Worm (Caenorhabditis elegans) whole organism, young adult: ENCODE data around the gene nse-4.
A peak's percentile ranks its signal among the peaks of the same experiment; 100 is the strongest.

Source experiments
- B0019.2 ChIP-seq: fragments of 200-800 bp; sonication (Bioruptor generic); conservative IDR thresholded peaks from 2 replicates; pipeline ENCODE4 v1.3.6; 2022; ENCODE audit warnings: missing genetic modification reagents, missing genetic modification characterization, missing compliant biosample characterization
- C06A6.2 ChIP-seq: fragments of 200-800 bp; sonication (Bioruptor generic); conservative IDR thresholded peaks from 2 replicates; pipeline ENCODE4 v1.3.6; 2022; ENCODE audit warnings: missing genetic modification characterization, missing compliant biosample characterization
- F10E7.11 ChIP-seq: sonication (generic microtip); optimal IDR thresholded peaks from 2 replicates; lab custom pipeline; 2017; ENCODE audit warnings: mild to moderate bottlenecking, missing genetic modification characterization, moderate library complexity, missing compliant biosample characterization
- F23B12.7 ChIP-seq: sonication (generic microtip); optimal IDR thresholded peaks from 2 replicates; lab custom pipeline; 2017; ENCODE audit warnings: missing genetic modification characterization, mild to moderate bottlenecking, missing compliant biosample characterization, antibody characterized with exemption, moderate library complexity; ENCODE audit not compliant: insufficient read depth
- F33H1.4 ChIP-seq: fragments of 200-800 bp; sonication (Bioruptor generic); IDR thresholded peaks from 2 replicates; pipeline ENCODE4 v1.3.6; 2022; ENCODE audit warnings: missing genetic modification reagents, missing genetic modification characterization, missing compliant biosample characterization
- F49E8.2 ChIP-seq: sonication (generic microtip); optimal IDR thresholded peaks from 3 replicates; lab custom pipeline; 2017; ENCODE audit warnings: missing genetic modification characterization, mild to moderate bottlenecking, missing compliant biosample characterization, antibody characterized with exemption, moderate library complexity; ENCODE audit not compliant: insufficient read depth
- Y56A3A.18 ChIP-seq: fragments of 200-800 bp; sonication (Bioruptor generic); IDR thresholded peaks from 2 replicates; pipeline ENCODE4 v1.3.6; 2022; ENCODE audit warnings: missing genetic modification reagents, missing genetic modification characterization, missing compliant biosample characterization
- Y79H2A.3 ChIP-seq: fragments of 200-800 bp; sonication (Bioruptor generic); conservative IDR thresholded peaks from 2 replicates; pipeline ENCODE4 v1.3.6; 2022; ENCODE audit warnings: missing genetic modification reagents, missing genetic modification characterization, missing compliant biosample characterization
- attf-3 ChIP-seq: fragments of 200-800 bp; sonication (Bioruptor generic); conservative IDR thresholded peaks from 2 replicates; pipeline ENCODE4 v1.3.6; 2022; ENCODE audit warnings: missing genetic modification reagents, missing genetic modification characterization, missing compliant biosample characterization
- attf-5 ChIP-seq: fragments of 200-800 bp; sonication (Bioruptor generic); optimal IDR thresholded peaks from 2 replicates; lab custom pipeline; 2018; ENCODE audit warnings: mild to moderate bottlenecking, missing genetic modification characterization, missing compliant biosample characterization
- ceh-27 ChIP-seq: fragments of 200-800 bp; sonication (Bioruptor generic); optimal IDR thresholded peaks from 2 replicates; lab custom pipeline; 2018; ENCODE audit warnings: mild to moderate bottlenecking, missing genetic modification characterization, moderate library complexity, missing compliant biosample characterization
- die-1 ChIP-seq: sonication (generic microtip); optimal IDR thresholded peaks from 2 replicates; lab custom pipeline; 2016; ENCODE audit warnings: missing genotype, mild to moderate bottlenecking, missing genetic modification characterization, missing compliant biosample characterization
- dox-1 ChIP-seq: fragments of 200-800 bp; sonication (Bioruptor generic); IDR thresholded peaks from 2 replicates; pipeline ENCODE4 v1.3.6; 2022; ENCODE audit warnings: missing genetic modification reagents, missing genetic modification characterization, missing compliant biosample characterization
- dpff-1 ChIP-seq: sonication (generic microtip); optimal IDR thresholded peaks from 2 replicates; lab custom pipeline; 2017; ENCODE audit warnings: mild to moderate bottlenecking, missing genetic modification characterization, missing compliant biosample characterization
- dpl-1 ChIP-seq: fragments of 150-350 bp; optimal IDR thresholded peaks from 2 replicates; lab custom pipeline; 2014; ENCODE audit warnings: missing biosample characterization, missing genetic modification reagents, missing genetic modification characterization
- ekl-4 ChIP-seq: fragments of 200-800 bp; sonication (Bioruptor generic); IDR thresholded peaks from 2 replicates; pipeline ENCODE4 v1.3.6; 2022; ENCODE audit warnings: missing genetic modification reagents, missing genetic modification characterization, missing compliant biosample characterization
- ets-4 ChIP-seq: fragments of 200-800 bp; sonication (Bioruptor generic); optimal IDR thresholded peaks from 2 replicates; lab custom pipeline; 2018; ENCODE audit warnings: mild to moderate bottlenecking, missing genetic modification characterization, missing compliant biosample characterization
- fkh-3 ChIP-seq: sonication (generic microtip); optimal IDR thresholded peaks from 2 replicates; lab custom pipeline; 2016; ENCODE audit warnings: mild to moderate bottlenecking, missing genetic modification characterization, missing compliant biosample characterization
- hlh-12 ChIP-seq: sonication (generic microtip); optimal IDR thresholded peaks from 2 replicates; lab custom pipeline; 2016; ENCODE audit warnings: missing genetic modification characterization, missing compliant biosample characterization
- hmg-1.2 ChIP-seq: fragments of 200-800 bp; sonication (Bioruptor generic); IDR thresholded peaks from 2 replicates; pipeline ENCODE4 v1.3.6; 2022; ENCODE audit warnings: missing genetic modification reagents, missing genetic modification characterization, missing compliant biosample characterization
- hsf-1 ChIP-seq: fragments of 200-800 bp; sonication (Bioruptor generic); IDR thresholded peaks from 2 replicates; pipeline ENCODE4 v1.3.6; 2022; ENCODE audit warnings: missing genetic modification reagents, missing genetic modification characterization, missing compliant biosample characterization
- lag-1 ChIP-seq: fragments of 200-800 bp; sonication (Bioruptor generic); IDR thresholded peaks from 2 replicates; pipeline ENCODE4 v1.3.6; 2022; ENCODE audit warnings: missing genetic modification reagents, missing genetic modification characterization, missing compliant biosample characterization
- lin-26 ChIP-seq: fragments of 200-800 bp; sonication (Bioruptor generic); IDR thresholded peaks from 2 replicates; pipeline ENCODE4 v1.3.6; 2022; ENCODE audit warnings: missing genetic modification reagents, missing genetic modification characterization, missing compliant biosample characterization
- lin-40 ChIP-seq: sonication (generic microtip); optimal IDR thresholded peaks from 2 replicates; lab custom pipeline; 2016; ENCODE audit warnings: missing genetic modification characterization, mild to moderate bottlenecking, missing compliant biosample characterization, missing genotype, missing genetic modification reagents
- lin-54 ChIP-seq: fragments of 200-800 bp; sonication (Bioruptor generic); optimal IDR thresholded peaks from 2 replicates; lab custom pipeline; 2018; ENCODE audit warnings: mild to moderate bottlenecking, missing genetic modification characterization, missing compliant biosample characterization
- lsl-1 ChIP-seq: fragments of 200-800 bp; sonication (Bioruptor generic); optimal IDR thresholded peaks from 2 replicates; lab custom pipeline; 2018; ENCODE audit warnings: mild to moderate bottlenecking, missing genetic modification characterization, moderate library complexity, missing compliant biosample characterization
- mcd-1 ChIP-seq: fragments of 200-800 bp; sonication (Bioruptor generic); IDR thresholded peaks from 2 replicates; pipeline ENCODE4 v1.3.6; 2022; ENCODE audit warnings: missing genetic modification reagents, missing genetic modification characterization, missing compliant biosample characterization
- nhr-80 ChIP-seq: sonication (generic microtip); optimal IDR thresholded peaks from 2 replicates; lab custom pipeline; 2016; ENCODE audit warnings: missing genetic modification characterization, missing compliant biosample characterization
- pbrm-1 ChIP-seq: fragments of 200-800 bp; sonication (Bioruptor generic); IDR thresholded peaks from 2 replicates; pipeline ENCODE4 v1.3.6; 2022; ENCODE audit warnings: missing genetic modification reagents, missing genetic modification characterization, missing compliant biosample characterization
- pha-4 ChIP-seq: fragments of 150-350 bp; sonication (generic microtip); optimal IDR thresholded peaks from 2 replicates; lab custom pipeline; 2014; ENCODE audit warnings: missing biosample characterization, missing genetic modification reagents, missing genetic modification characterization
- rcor-1 ChIP-seq: fragments of 200-800 bp; sonication (Bioruptor generic); IDR thresholded peaks from 2 replicates; pipeline ENCODE4 v1.3.6; 2022; ENCODE audit warnings: missing genetic modification reagents, missing genetic modification characterization, missing compliant biosample characterization
- rec-8 ChIP-seq, 2 experiments: sonication (generic microtip); optimal IDR thresholded peaks; 2 replicates each; lab custom pipeline; 2016; ENCODE audit warnings: mild to moderate bottlenecking in 2 of 2, missing genetic modification characterization in 2 of 2, missing genetic modification reagents in 2 of 2, missing genotype in 2 of 2, missing biosample characterization in 1 of 2, missing compliant biosample characterization in 1 of 2, moderate library complexity in 1 of 2
- sdz-38 ChIP-seq: sonication (generic microtip); optimal IDR thresholded peaks from 2 replicates; lab custom pipeline; 2016; ENCODE audit warnings: missing genotype, missing genetic modification characterization, missing compliant biosample characterization
- snpc-4 ChIP-seq, 5 experiments: fragments of 150-350 bp in 1 of 5; sonication (generic microtip) in 4 of 5; optimal IDR thresholded peaks; 2 replicates each; lab custom pipeline; 2014 to 2018; ENCODE audit warnings: missing genetic modification characterization in 5 of 5, missing biosample characterization in 3 of 5, antibody characterized with exemption in 2 of 5, mild to moderate bottlenecking in 2 of 5, missing compliant biosample characterization in 2 of 5, missing genotype in 2 of 5, moderate library complexity in 2 of 5, missing genetic modification reagents in 1 of 5
- tbp1 ChIP-seq: fragments of 200-800 bp; sonication (Bioruptor generic); optimal IDR thresholded peaks from 2 replicates; lab custom pipeline; 2018; ENCODE audit warnings: mild to moderate bottlenecking, missing genetic modification characterization, missing compliant biosample characterization
- unc-130 ChIP-seq: sonication (generic microtip); optimal IDR thresholded peaks from 2 replicates; lab custom pipeline; 2016; ENCODE audit warnings: missing genetic modification reagents, missing genetic modification characterization, missing compliant biosample characterization
- ztf-18 ChIP-seq: sonication (generic microtip); optimal IDR thresholded peaks from 2 replicates; lab custom pipeline; 2016; ENCODE audit warnings: missing genotype, mild to moderate bottlenecking, missing genetic modification characterization, missing compliant biosample characterization

nse-4 gene

ce11 chrIV:11433709-11434108, 46.9 kb upstream of the nse-4 start:
- TF ChIP-seq lin-40 (tag; lab: Kevin White, UChicago), result peak; percentile 59
- TF ChIP-seq fkh-3, result no peak
- TF ChIP-seq C06A6.2 (GFP tag; lab: Robert Waterston, UW), result no peak
- no peak for TF ChIP-seq Y56A3A.18
- peak; percentile 69 for TF ChIP-seq mcd-1 (GFP tag; lab: Robert Waterston, UW)
- TF ChIP-seq dpff-1, result no peak
- peak; percentile 37 for TF ChIP-seq attf-5 (GFP tag; lab: Kevin White, UChicago)
- TF ChIP-seq hlh-12, result no peak
- peak; percentile 65 for TF ChIP-seq ceh-27 (GFP tag; lab: Kevin White, UChicago)
- peak; percentile 43 for TF ChIP-seq lin-54
- TF ChIP-seq dox-1, result no peak; the same call in 1 of the 2 replicates
- TF ChIP-seq pha-4 (tag; lab: Kevin White, UChicago), result peak; percentile 1
- TF ChIP-seq attf-3 (GFP tag; lab: Robert Waterston, UW), result no peak
- TF ChIP-seq B0019.2 (GFP tag; lab: Robert Waterston, UW), result 0 out of 2 replicates have a peak, but pooled peaks have one; percentile 35
- no peak for TF ChIP-seq sdz-38 (tag; lab: Kevin White, UChicago)
- TF ChIP-seq rec-8 (tag; optimal IDR thresholded peaks at IDR 0.05; lab: Kevin White, UChicago), result no peak
- TF ChIP-seq ekl-4 (GFP tag; lab: Robert Waterston, UW), result 0 out of 2 replicates have a peak, but pooled peaks have one; percentile 44
- peak; percentile 34 for TF ChIP-seq F49E8.2 (tag; lab: Kevin White, UChicago)
- no peak for TF ChIP-seq hsf-1 (GFP tag; lab: Robert Waterston, UW)
- TF ChIP-seq rcor-1, result 0 out of 2 replicates have a peak, but pooled peaks have one; percentile 27
- TF ChIP-seq hmg-1.2 (GFP tag; lab: Robert Waterston, UW), result peak; percentile 32; the same call in 1 of the 2 replicates
- TF ChIP-seq lsl-1, result peak; percentile 21
- TF ChIP-seq die-1 (tag; lab: Kevin White, UChicago), result no peak
- TF ChIP-seq F10E7.11 (tag; lab: Kevin White, UChicago), result no peak
- TF ChIP-seq tbp1 (GFP tag; lab: Kevin White, UChicago), result no peak
- peak; percentile 32 for TF ChIP-seq dpl-1 (GFP tag; lab: Kevin White, UChicago)
- TF ChIP-seq lin-26, result no peak
- no peak; the same call in none of the 2 replicates for TF ChIP-seq F33H1.4 (GFP tag; lab: Robert Waterston, UW)
- peak; percentile 93 for TF ChIP-seq ztf-18 (tag; lab: Kevin White, UChicago)
- no peak for TF ChIP-seq lag-1 (GFP tag; lab: Robert Waterston, UW)
- TF ChIP-seq pbrm-1 (GFP tag; lab: Robert Waterston, UW), result peak; percentile 72; the same call in 1 of the 2 replicates
- peak; percentile 4 for TF ChIP-seq snpc-4 (GFP tag; optimal IDR thresholded peaks at IDR 0.05; lab: Kevin White, UChicago)
- TF ChIP-seq snpc-4 (tag; optimal IDR thresholded peaks at IDR 0.05; lab: Kevin White, UChicago), result peak in 1 of 4 experiments; percentile 7
- TF ChIP-seq unc-130 (GFP tag; lab: Kevin White, UChicago), result no peak

ce11 chrIV:11434575-11434974, 46.1 kb upstream of the nse-4 start:
- no peak for TF ChIP-seq ztf-18 (tag; lab: Kevin White, UChicago)
- TF ChIP-seq nhr-80 (tag; lab: Kevin White, UChicago), result peak; percentile 71
- TF ChIP-seq C06A6.2 (GFP tag; lab: Robert Waterston, UW), result no peak
- TF ChIP-seq Y79H2A.3 (GFP tag; lab: Robert Waterston, UW), result no peak
- TF ChIP-seq F23B12.7 (tag; lab: Kevin White, UChicago), result no peak
- peak; percentile 21 for TF ChIP-seq ets-4 (GFP tag; lab: Kevin White, UChicago)
- TF ChIP-seq dox-1, result peak; percentile 41; the same call in 1 of the 2 replicates
